Fruit fly (Drosophila melanogaster): ENCODE measurements around the gene alphaTub85E.
A peak's percentile ranks its signal among the peaks of the same experiment; 100 is the strongest.

alphaTub85E gene

DNA sequence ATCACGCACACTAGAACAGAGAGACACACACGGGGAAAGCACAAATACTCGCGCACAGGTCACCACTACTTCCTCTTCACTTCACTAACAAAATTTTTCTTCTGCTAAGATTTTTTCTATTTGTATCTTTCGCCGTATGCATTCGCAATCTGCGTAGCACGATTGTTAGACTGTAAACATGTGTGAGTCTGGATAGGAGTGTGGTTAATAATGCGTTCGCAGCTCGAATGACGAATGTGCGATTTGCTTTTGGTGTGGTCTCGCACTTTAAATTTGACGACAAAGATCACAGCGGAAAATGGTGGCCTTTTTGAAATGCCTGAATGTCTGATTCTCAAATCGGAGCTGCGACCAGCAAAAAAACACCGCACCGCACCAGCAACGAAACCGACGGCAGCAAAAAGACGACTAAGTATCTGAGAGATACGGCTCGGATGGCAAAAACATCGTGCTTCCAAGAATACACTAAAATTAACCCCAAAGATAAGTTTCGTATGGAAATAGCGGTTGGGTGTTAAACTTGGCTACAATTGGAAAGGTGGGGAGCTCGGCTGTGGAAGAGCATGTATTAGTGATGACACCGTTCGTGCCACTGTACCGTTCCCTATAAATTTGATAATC is 27.9 kb downstream of the alphaTub85E start, which contains the start of gene Unc-115a (continued):
- TF ChIP-seq psq (GFP tag; optimal IDR thresholded peaks at IDR 0.05) (peak; percentile 23), aop (GFP tag; IDR thresholded peaks at IDR 0.05) (no peak), Abd-B (GFP tag; optimal IDR thresholded peaks at IDR 0.05) (no peak), sd (tag; optimal IDR thresholded peaks at IDR 0.05) (peak; percentile 49), Eip74EF (GFP tag; optimal IDR thresholded peaks at IDR 0.05) (peak in 1 of 2 experiments; percentile 39), luna (GFP tag; optimal IDR thresholded peaks at IDR 0.05) (peak; percentile 8), hkb (optimal IDR thresholded peaks at IDR 0.05) (no peak), hkb (GFP tag; IDR thresholded peaks at IDR 0.05) (no peak), CG10462 (GFP tag; optimal IDR thresholded peaks at IDR 0.05) (peak; percentile 46), Scr (GFP tag; IDR thresholded peaks at IDR 0.05; ENCODE audit: partially characterized antibody) (no peak), Gug (GFP tag; IDR thresholded peaks at IDR 0.05) (peak; percentile 45; the same call in 2 of the 4 replicates), CG33557 (GFP tag; optimal IDR thresholded peaks at IDR 0.05) (peak; percentile 26), CG11093 (GFP tag; IDR thresholded peaks at IDR 0.05) (0 out of 3 replicates have a peak, but pooled peaks have one; percentile 12), CG2875 (GFP tag; optimal IDR thresholded peaks at IDR 0.05) (peak; percentile 27), CG17186 (GFP tag; optimal IDR thresholded peaks at IDR 0.05) (peak; percentile 2), bsh (GFP tag; optimal IDR thresholded peaks at IDR 0.05) (peak; percentile 38 to 57), HLH54F (GFP tag; optimal IDR thresholded peaks at IDR 0.05) (peak; percentile 59), CG13424 (tag; optimal IDR thresholded peaks at IDR 0.05) (peak; percentile 35), PHDP (tag; optimal IDR thresholded peaks at IDR 0.05) (peak; percentile 38), CG9609 (GFP tag; optimal IDR thresholded peaks at IDR 0.05) (peak; percentile 9), pum (GFP tag; optimal IDR thresholded peaks at IDR 0.05) (peak; percentile 6), CG13775 (GFP tag; optimal IDR thresholded peaks at IDR 0.05) (peak; percentile 36), onecut (GFP tag; IDR thresholded peaks at IDR 0.05) (peak; percentile 35; the same call in 1 of the 2 replicates), ems (GFP tag; optimal IDR thresholded peaks at IDR 0.05) (peak; percentile 17), gcm (GFP tag; optimal IDR thresholded peaks at IDR 0.05) (peak; percentile 42), fd102C (GFP tag; optimal IDR thresholded peaks at IDR 0.05) (peak; percentile 22), scrt (GFP tag; optimal IDR thresholded peaks at IDR 0.05) (peak; percentile 3), CG7556 (GFP tag; optimal IDR thresholded peaks at IDR 0.05) (peak; percentile 33), gsb-n (tag; optimal IDR thresholded peaks at IDR 0.05) (no peak), HLH3B (GFP tag; IDR thresholded peaks at IDR 0.05) (no peak), CG10209 (GFP tag; optimal IDR thresholded peaks at IDR 0.05) (peak; percentile 4), repo (GFP tag; optimal IDR thresholded peaks at IDR 0.05) (peak; percentile 61), CG1233 (GFP tag; optimal IDR thresholded peaks at IDR 0.05) (peak; percentile 5)

DNA sequence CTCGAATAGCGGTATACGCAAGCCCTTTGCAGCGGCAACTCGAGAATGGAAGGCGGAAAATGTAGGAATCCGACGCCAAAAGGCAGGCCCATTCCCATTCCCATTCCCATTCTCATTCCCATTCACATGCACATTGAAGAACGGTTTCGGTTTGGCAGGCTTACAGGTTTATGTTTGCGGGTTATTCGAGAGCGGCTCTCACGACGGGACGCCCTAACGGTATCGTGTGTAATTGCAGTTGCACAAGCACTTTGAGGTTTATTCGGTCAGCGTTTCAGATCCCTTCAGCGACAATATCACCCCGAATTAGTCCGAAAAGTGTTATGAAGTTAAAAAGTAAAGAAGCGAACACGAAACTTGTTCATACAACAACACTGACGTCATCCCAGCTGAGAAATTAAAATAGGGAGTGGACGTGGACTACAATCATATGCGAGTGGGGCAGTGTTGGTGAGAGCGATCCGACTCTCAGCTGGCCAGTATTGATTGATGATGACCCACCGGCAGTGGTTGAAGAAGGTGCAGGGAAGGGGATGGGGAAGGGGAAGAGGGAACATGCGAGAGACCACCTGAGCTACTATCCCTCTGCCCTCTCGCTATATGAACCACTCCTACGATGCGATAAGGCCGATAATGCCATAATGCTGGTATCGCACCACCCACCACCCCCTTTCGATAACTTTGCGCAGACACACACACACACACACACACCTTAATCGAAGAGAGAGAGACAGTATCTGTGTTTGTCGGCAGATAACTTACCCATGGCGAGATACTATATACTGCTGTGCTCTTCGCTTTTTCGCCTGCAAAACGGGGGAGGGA is 28.7 kb downstream of the alphaTub85E start:
- TF ChIP-seq exex (tag; optimal IDR thresholded peaks at IDR 0.05): peak; percentile 82
- no peak for TF ChIP-seq z (GFP tag; IDR thresholded peaks at IDR 0.05)
- TF ChIP-seq CG15479 (GFP tag; optimal IDR thresholded peaks at IDR 0.05): peak; percentile 91
- no peak for TF ChIP-seq jigr1 (GFP tag; IDR thresholded peaks at IDR 0.05)
- TF ChIP-seq CrebB (tag; optimal IDR thresholded peaks at IDR 0.05): peak; percentile 36
- peak; percentile 40 for TF ChIP-seq kay (GFP tag; optimal IDR thresholded peaks at IDR 0.05)
- TF ChIP-seq onecut (GFP tag; IDR thresholded peaks at IDR 0.05): peak; percentile 88
- no peak for TF ChIP-seq unpg (GFP tag; optimal IDR thresholded peaks at IDR 0.05)
- no peak for TF ChIP-seq CG12236 (GFP tag; optimal IDR thresholded peaks at IDR 0.05)
- no peak for TF ChIP-seq CG8290 (GFP tag; optimal IDR thresholded peaks at IDR 0.05)
- peak in 1 of 2 experiments; percentile 62 for TF ChIP-seq CG8290 (tag; optimal IDR thresholded peaks at IDR 0.05)
- TF ChIP-seq Antp (GFP tag; optimal IDR thresholded peaks at IDR 0.05): peak; percentile 3
- no peak for TF ChIP-seq CG15269 (tag; optimal IDR thresholded peaks at IDR 0.05)
- TF ChIP-seq chif (GFP tag; optimal IDR thresholded peaks at IDR 0.05): no peak
- TF ChIP-seq CG6765 (GFP tag; optimal IDR thresholded peaks at IDR 0.05): peak; percentile 2
- no peak for TF ChIP-seq vnd (GFP tag; IDR thresholded peaks at IDR 0.05; ENCODE audit: partially characterized antibody)
- TF ChIP-seq CG6854 (GFP tag; optimal IDR thresholded peaks at IDR 0.05): no peak

Measured in whole organism, embryonic.